Fruit fly (Drosophila melanogaster) S2 (cell line): Measurements from ENCODE around the gene CG14982.

ENCODE experiments used
- CG8478 ChIP-seq: fragments of >200 bp; optimal IDR thresholded peaks from 2 replicates; lab custom pipeline; 2018
- CTCF ChIP-seq, 2 experiments: fragments of >200 bp; optimal IDR thresholded peaks; 2 replicates each; lab custom pipeline; 2018

DNA sequence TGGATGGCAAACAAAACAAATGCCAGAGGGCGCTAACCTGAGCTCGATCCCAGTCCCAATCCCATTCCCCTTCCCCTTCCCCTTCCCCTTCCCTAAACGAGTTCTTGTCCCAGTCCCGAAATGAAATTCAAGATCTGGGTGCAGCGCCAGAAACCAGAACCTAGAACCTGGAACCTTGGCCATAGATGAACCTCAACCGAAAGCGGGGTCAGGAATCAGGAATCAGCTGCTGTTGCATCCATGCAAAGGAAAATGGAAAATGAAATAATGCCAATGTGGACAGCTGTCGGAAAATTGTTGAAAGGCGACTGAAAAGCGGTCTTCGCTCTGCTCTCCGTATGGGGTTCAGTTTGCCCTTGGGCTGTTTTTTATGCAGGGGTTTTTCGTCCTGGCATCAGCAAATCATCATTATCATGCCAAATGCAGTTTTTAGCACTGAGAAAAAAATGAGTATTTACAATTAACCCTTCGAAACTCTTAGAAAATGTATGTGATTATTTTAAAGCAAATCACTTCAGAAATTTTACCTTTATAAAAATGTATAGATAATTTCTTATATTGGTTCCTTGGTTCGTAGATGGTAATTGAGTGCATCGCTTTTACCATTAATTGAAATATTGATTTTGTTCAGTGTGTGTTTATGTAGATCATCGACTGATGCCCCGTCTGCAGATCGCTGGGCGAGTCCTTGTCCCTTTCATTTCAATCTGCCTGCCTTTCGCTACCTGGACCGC, 35.3 kb downstream of the CG14982 start:
- TF ChIP-seq CTCF (optimal IDR thresholded peaks at IDR 0.05; lab: Kevin White, UChicago) = no peak
- TF ChIP-seq CG8478 (lab: Kevin White, UChicago) = no peak
